Worm (Caenorhabditis elegans): ENCODE measurements around the gene str-178.

The str-178 gene

DNA sequence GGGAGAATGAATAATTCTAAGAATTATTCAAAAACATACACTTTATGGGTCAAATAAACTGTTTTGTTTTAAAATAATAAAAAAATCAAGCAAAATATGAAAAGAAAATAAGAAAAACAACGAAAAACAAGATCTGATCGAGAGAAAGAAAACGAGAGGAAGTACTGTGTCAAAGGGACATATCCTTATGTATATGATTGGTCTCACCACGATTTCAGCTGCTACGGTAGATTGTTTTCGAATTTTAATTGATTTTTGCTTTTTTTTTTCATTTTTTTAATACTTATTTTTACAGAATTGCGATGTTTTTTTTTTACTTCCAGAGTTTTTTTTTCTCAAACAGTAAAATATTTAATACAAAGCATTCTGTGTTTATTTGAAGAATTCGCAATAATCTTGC lies 19.6 kb downstream of the str-178 start:
- TF ChIP-seq dox-1 (GFP tag; IDR thresholded peaks at IDR 0.05): peak; percentile 40; the same call in 1 of the 2 replicates
- TF ChIP-seq madf-8 (GFP tag; conservative IDR thresholded peaks at IDR 0.05): peak; percentile 63
- TF ChIP-seq snpc-1.3 (tag; optimal IDR thresholded peaks at IDR 0.05; ENCODE audit: insufficient read depth): peak; percentile 18
- TF ChIP-seq snpc-3.4 (tag; optimal IDR thresholded peaks at IDR 0.05): peak; percentile 0
- TF ChIP-seq ceh-91 (GFP tag; IDR thresholded peaks at IDR 0.05): peak; percentile 35; the same call in 1 of the 2 replicates
- no peak for TF ChIP-seq tbp1 (GFP tag; optimal IDR thresholded peaks at IDR 0.05)
- no peak for TF ChIP-seq ztf-18 (tag; optimal IDR thresholded peaks at IDR 0.05)
- peak; percentile 70 for TF ChIP-seq D2030.7 (GFP tag; IDR thresholded peaks at IDR 0.05)
- peak; percentile 91 for TF ChIP-seq F33H1.4 (GFP tag; IDR thresholded peaks at IDR 0.05)
- peak; percentile 93 for TF ChIP-seq lsl-1 (GFP tag; optimal IDR thresholded peaks at IDR 0.05)
- no peak for TF ChIP-seq ceh-27 (GFP tag; optimal IDR thresholded peaks at IDR 0.05)
- peak; percentile 75 for TF ChIP-seq xnd-1 (tag; optimal IDR thresholded peaks at IDR 0.05)
- TF ChIP-seq madf-6 (GFP tag; IDR thresholded peaks at IDR 0.05): peak; percentile 87
- TF ChIP-seq atf-7 (tag; optimal IDR thresholded peaks at IDR 0.05): no peak

DNA sequence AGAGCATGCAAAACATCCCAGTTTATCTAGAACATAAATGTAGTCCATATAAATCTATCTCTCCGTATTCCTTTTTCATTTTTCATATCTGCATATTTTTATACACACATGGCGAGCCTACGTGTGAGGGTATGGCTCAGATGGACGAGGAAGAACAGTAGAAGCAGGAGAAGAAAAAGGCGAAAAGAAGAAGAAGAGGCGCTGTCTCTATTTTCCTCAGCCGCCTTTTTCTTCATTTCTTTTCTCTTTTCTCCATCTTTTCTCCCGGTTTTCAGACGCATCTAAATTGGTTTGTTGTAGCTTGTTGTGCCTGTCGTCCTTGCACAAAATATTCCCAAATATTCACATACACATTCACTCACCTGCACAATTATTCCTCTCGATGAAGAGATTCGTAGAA lies 20.4 kb downstream of the str-178 start, which contains the start of gene K10C8.4:
Gene K10C8.4 (plus strand): TSS at position 301 of the 400 bp plus-strand sequence.
- TF ChIP-seq nfya-1 (tag; optimal IDR thresholded peaks at IDR 0.05; ENCODE audit: borderline replicate concordance, insufficient read depth) (no peak), mcd-1 (GFP tag; IDR thresholded peaks at IDR 0.05) (no peak), F22D6.2 (tag; optimal IDR thresholded peaks at IDR 0.05) (no peak), F52B5.7 (tag; optimal IDR thresholded peaks at IDR 0.05) (no peak)

DNA sequence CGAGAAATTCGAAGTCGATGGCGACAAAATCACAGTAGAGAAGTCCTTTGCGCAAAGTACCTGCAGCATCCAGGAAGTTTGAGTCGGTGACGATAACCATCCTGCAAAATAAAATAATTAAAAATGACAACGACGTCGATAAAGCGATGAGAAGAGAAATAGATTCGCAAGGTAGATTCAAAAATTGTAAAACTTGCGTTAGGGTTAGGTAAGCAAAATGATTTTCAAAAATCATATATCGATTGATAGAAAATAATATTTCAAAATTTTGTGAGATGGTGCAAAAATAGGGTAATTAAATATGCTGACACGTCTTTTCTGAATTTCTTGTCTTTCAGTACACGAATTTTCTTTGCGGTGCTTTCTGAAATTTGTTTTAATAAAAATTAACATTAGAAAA lies 21.2 kb downstream of the str-178 start, which contains the start of gene parn-1:
Gene parn-1 (minus strand): TSS at position 101 of the 400 bp plus-strand sequence.
- TF ChIP-seq rec-8 (tag; optimal IDR thresholded peaks at IDR 0.05) (no peak), ztf-22 (GFP tag; optimal IDR thresholded peaks at IDR 0.05) (no peak), tbx-9 (tag; optimal IDR thresholded peaks at IDR 0.05; ENCODE audit: borderline replicate concordance) (no peak), egrh-3 (GFP tag; IDR thresholded peaks at IDR 0.05) (no peak), lsl-1 (GFP tag; optimal IDR thresholded peaks at IDR 0.05) (no peak), lin-35 (GFP tag; optimal IDR thresholded peaks at IDR 0.05) (no peak), xnd-1 (tag; optimal IDR thresholded peaks at IDR 0.05) (no peak), zim-3 (tag; optimal IDR thresholded peaks at IDR 0.05) (no peak), Y79H2A.3 (GFP tag; conservative IDR thresholded peaks at IDR 0.05) (no peak), cebp-2 (GFP tag; IDR thresholded peaks at IDR 0.05) (no peak), him-1 (tag; optimal IDR thresholded peaks at IDR 0.05) (no peak), sptf-2 (GFP tag; optimal IDR thresholded peaks at IDR 0.05) (no peak), sdz-38 (tag; optimal IDR thresholded peaks at IDR 0.05) (no peak), nfyb-1 (GFP tag; IDR thresholded peaks at IDR 0.05) (no peak), F39B2.1 (GFP tag; IDR thresholded peaks at IDR 0.05) (no peak), lin-26 (GFP tag; IDR thresholded peaks at IDR 0.05) (no peak), F57C9.4 (tag; optimal IDR thresholded peaks at IDR 0.05) (no peak), madf-10 (tag; optimal IDR thresholded peaks at IDR 0.05) (no peak), ceh-40 (GFP tag; IDR thresholded peaks at IDR 0.05) (no peak)

DNA sequence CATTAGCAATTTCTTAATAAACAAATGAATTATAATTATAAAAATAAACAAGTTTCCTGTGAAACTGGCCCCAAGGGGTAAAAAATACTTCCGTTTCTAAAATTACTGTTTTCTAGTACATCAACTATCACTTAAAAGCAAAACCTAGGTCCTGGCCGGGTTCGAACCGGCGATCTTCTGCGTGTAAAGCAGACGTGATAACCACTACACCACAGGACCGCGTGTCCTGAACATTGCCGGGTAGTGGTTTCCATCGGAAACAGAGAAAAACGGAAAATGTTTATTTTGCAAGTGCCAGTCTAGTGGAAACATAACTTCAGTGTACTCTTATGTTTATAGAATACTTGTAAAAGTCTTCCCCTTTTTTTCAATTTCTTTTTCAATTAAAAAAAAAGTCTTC lies 33.1 kb downstream of the str-178 start:
- TF ChIP-seq snpc-4 (GFP tag; optimal IDR thresholded peaks at IDR 0.05) (no peak), snpc-4 (tag; optimal IDR thresholded peaks at IDR 0.05) (peak in 1 of 4 experiments; percentile 19), ceh-40 (GFP tag; IDR thresholded peaks at IDR 0.05) (0 out of 2 replicates have a peak, but pooled peaks have one; percentile 32), B0261.1 (tag; optimal IDR thresholded peaks at IDR 0.05) (peak; percentile 66), ama-1 (optimal IDR thresholded peaks at IDR 0.05) (no peak), ama-1 (GFP tag; optimal IDR thresholded peaks at IDR 0.05) (no peak), rpc-1 (optimal IDR thresholded peaks at IDR 0.05) (peak; percentile 57), rpc-1 (tag; optimal IDR thresholded peaks at IDR 0.05) (peak; percentile 81), nhr-179 (tag; optimal IDR thresholded peaks at IDR 0.05) (peak; percentile 21), mxl-1 (tag; optimal IDR thresholded peaks at IDR 0.05) (peak; percentile 29), ztf-18 (tag; optimal IDR thresholded peaks at IDR 0.05) (peak; percentile 50), ZK185.1 (tag; optimal IDR thresholded peaks at IDR 0.05; ENCODE audit: poor library complexity, severe bottlenecking) (peak; percentile 18), F52B5.7 (tag; optimal IDR thresholded peaks at IDR 0.05) (no peak), F23B12.7 (tag; optimal IDR thresholded peaks at IDR 0.05; ENCODE audit: insufficient read depth) (peak; percentile 51)

Measured in whole organism, young adult.